Worm (Caenorhabditis elegans): ENCODE measurements around the gene sdz-15.

- TF ChIP-seq dao-5 (tag; optimal IDR thresholded peaks at IDR 0.05) (no peak), him-1 (tag; optimal IDR thresholded peaks at IDR 0.05) (no peak)
Measured at ce11 chrIII:6476380-6476779, 21.9 kb upstream of the sdz-15 start.
